Fruit fly (Drosophila melanogaster) S2 (cell line): ENCODE data around the gene Trl.

Experiments used
- CG8478 ChIP-seq: fragments of >200 bp; optimal IDR thresholded peaks from 2 replicates; lab custom pipeline; 2018
- CTCF ChIP-seq, 2 experiments: fragments of >200 bp; optimal IDR thresholded peaks; 2 replicates each; lab custom pipeline; 2018

The Trl gene

dm6 chr3L:14760949-14761348 is at the start of gene Trl:
Trl (minus strand) TSS chr3L:14761049.
- no peak for TF ChIP-seq CTCF (optimal IDR thresholded peaks at IDR 0.05; lab: Kevin White, UChicago)
- TF ChIP-seq CG8478 (lab: Kevin White, UChicago) = no peak

- no peak for TF ChIP-seq CG8478 (lab: Kevin White, UChicago)
- TF ChIP-seq CTCF (optimal IDR thresholded peaks at IDR 0.05; lab: Kevin White, UChicago) = no peak
Measured at dm6 chr3L:14804724-14805221, 43.9 kb upstream of the Trl start, which contains the start of gene CG17839. CG17839 (plus strand) TSS chr3L:14805136.

dm6 chr3L:14803236-14803635 is 42.4 kb upstream of the Trl start, which contains the start of gene gnu:
gnu (minus strand) TSS chr3L:14803360.
- TF ChIP-seq CTCF (optimal IDR thresholded peaks at IDR 0.05; lab: Kevin White, UChicago) (no peak), CG8478 (lab: Kevin White, UChicago) (no peak)

dm6 chr3L:14801854-14802616 is 41.2 kb upstream of the Trl start, which contains the start of gene NHP2:
NHP2 (minus strand) TSS chr3L:14802168.
- TF ChIP-seq CG8478 (lab: Kevin White, UChicago) (no peak), CTCF (optimal IDR thresholded peaks at IDR 0.05; lab: Kevin White, UChicago) (peak in 1 of 2 experiments; percentile 34)

dm6 chr3L:14790849-14791646 is 30.2 kb upstream of the Trl start:
- TF ChIP-seq CTCF (optimal IDR thresholded peaks at IDR 0.05; lab: Kevin White, UChicago) (no peak), CG8478 (lab: Kevin White, UChicago) (no peak)

- TF ChIP-seq CTCF (optimal IDR thresholded peaks at IDR 0.05; lab: Kevin White, UChicago) (peak in 1 of 2 experiments; percentile 13), CG8478 (lab: Kevin White, UChicago) (no peak)
Measured at dm6 chr3L:14790127-14790589, 29.3 kb upstream of the Trl start.

- TF ChIP-seq CTCF (optimal IDR thresholded peaks at IDR 0.05; lab: Kevin White, UChicago) (no peak), CG8478 (lab: Kevin White, UChicago) (no peak)
Measured at dm6 chr3L:14789676-14790075, 28.8 kb upstream of the Trl start, which contains the start of gene Helz. Helz (plus strand) TSS chr3L:14789935.

dm6 chr3L:14786230-14786850 is 25.5 kb upstream of the Trl start, which contains the start of the genes bmm and Tdrd3:
bmm (minus strand) TSS chr3L:14786412.
Tdrd3 (plus strand) TSS chr3L:14786791.
- TF ChIP-seq CTCF (optimal IDR thresholded peaks at IDR 0.05; lab: Kevin White, UChicago) = no peak

dm6 chr3L:14785492-14785916 is 24.7 kb upstream of the Trl start:
- TF ChIP-seq CG8478 (lab: Kevin White, UChicago) (no peak), CTCF (optimal IDR thresholded peaks at IDR 0.05; lab: Kevin White, UChicago) (no peak)

dm6 chr3L:14784949-14785408 is 24.1 kb upstream of the Trl start:
- no peak for TF ChIP-seq CG8478 (lab: Kevin White, UChicago)
- no peak for TF ChIP-seq CTCF (optimal IDR thresholded peaks at IDR 0.05; lab: Kevin White, UChicago)

- TF ChIP-seq CG8478 (lab: Kevin White, UChicago) (no peak), CTCF (optimal IDR thresholded peaks at IDR 0.05; lab: Kevin White, UChicago) (no peak)
Measured at dm6 chr3L:14784241-14784948, 23.5 kb upstream of the Trl start.

dm6 chr3L:14783363-14783627 is 22.4 kb upstream of the Trl start:
- TF ChIP-seq CTCF (optimal IDR thresholded peaks at IDR 0.05; lab: Kevin White, UChicago) (no peak), CG8478 (lab: Kevin White, UChicago) (no peak)

dm6 chr3L:14782626-14783362 is 21.9 kb upstream of the Trl start:
- TF ChIP-seq CTCF (optimal IDR thresholded peaks at IDR 0.05; lab: Kevin White, UChicago) (no peak), CG8478 (lab: Kevin White, UChicago) (no peak)
